Worm (Caenorhabditis elegans) whole organism, late embryonic: Measurements from ENCODE around the gene M04D8.8.
A peak's percentile ranks its signal among the peaks of the same experiment; 100 is the strongest.

ENCODE experiments used
- C08G9.2 ChIP-seq: sonication (generic microtip); optimal IDR thresholded peaks from 2 replicates; lab custom pipeline; 2016; ENCODE audit warnings: mild to moderate bottlenecking, missing genetic modification characterization, moderate library complexity, missing compliant biosample characterization
- C38D4.7 ChIP-seq: fragments of 200-800 bp; sonication (Bioruptor generic); optimal IDR thresholded peaks from 2 replicates; lab custom pipeline; 2018; ENCODE audit warnings: mild to moderate bottlenecking, missing genetic modification characterization, moderate library complexity, missing compliant biosample characterization
- K02D7.2 ChIP-seq: sonication (generic microtip); optimal IDR thresholded peaks from 2 replicates; lab custom pipeline; 2017; ENCODE audit warnings: mild to moderate bottlenecking, missing genetic modification characterization, missing compliant biosample characterization
- K09A11.1 ChIP-seq: sonication (generic microtip); optimal IDR thresholded peaks from 2 replicates; lab custom pipeline; 2017; ENCODE audit warnings: antibody characterized with exemption, mild to moderate bottlenecking, missing genetic modification characterization, missing compliant biosample characterization; ENCODE audit not compliant: insufficient read depth
- T23F11.4 ChIP-seq: fragments of 200-800 bp; sonication (Bioruptor generic); optimal IDR thresholded peaks from 2 replicates; lab custom pipeline; 2018; ENCODE audit warnings: mild to moderate bottlenecking, missing genetic modification characterization, missing compliant biosample characterization
- Y22D7AL.16 ChIP-seq: sonication (generic microtip); optimal IDR thresholded peaks from 2 replicates; lab custom pipeline; 2016; ENCODE audit warnings: missing genetic modification characterization, missing compliant biosample characterization
- ahr-1 ChIP-seq: sonication (generic microtip); optimal IDR thresholded peaks from 2 replicates; lab custom pipeline; 2016; ENCODE audit warnings: missing genetic modification characterization, missing compliant biosample characterization
- ceh-14 ChIP-seq: sonication (generic microtip); optimal IDR thresholded peaks from 2 replicates; lab custom pipeline; 2016; ENCODE audit warnings: missing genotype, missing genetic modification characterization, missing compliant biosample characterization
- ceh-18 ChIP-seq: sonication (generic microtip); optimal IDR thresholded peaks from 2 replicates; lab custom pipeline; 2016; ENCODE audit warnings: missing genetic modification characterization, missing compliant biosample characterization
- ceh-2 ChIP-seq: sonication (generic microtip); optimal IDR thresholded peaks from 2 replicates; lab custom pipeline; 2016; ENCODE audit warnings: missing genotype, missing genetic modification characterization, missing compliant biosample characterization
- ceh-22 ChIP-seq: sonication (generic microtip); optimal IDR thresholded peaks from 2 replicates; lab custom pipeline; 2017; ENCODE audit warnings: missing biosample characterization, missing genetic modification characterization
- ceh-24 ChIP-seq: sonication (generic microtip); optimal IDR thresholded peaks from 2 replicates; lab custom pipeline; 2016; ENCODE audit warnings: mild to moderate bottlenecking, missing genetic modification characterization, missing compliant biosample characterization
- ceh-31 ChIP-seq: sonication (generic microtip); optimal IDR thresholded peaks from 2 replicates; lab custom pipeline; 2016; ENCODE audit warnings: missing genetic modification characterization, missing compliant biosample characterization
- ceh-45 ChIP-seq: fragments of 200-800 bp; sonication (Bioruptor generic); IDR thresholded peaks from 2 replicates; pipeline ENCODE4 v1.3.6; 2022; ENCODE audit warnings: missing genetic modification reagents, missing genetic modification characterization, missing compliant biosample characterization
- ceh-6 ChIP-seq: fragments of 200-800 bp; sonication (Bioruptor generic); optimal IDR thresholded peaks from 2 replicates; lab custom pipeline; 2018; ENCODE audit warnings: mild to moderate bottlenecking, missing genetic modification characterization, missing compliant biosample characterization
- che-1 ChIP-seq: sonication (generic microtip); optimal IDR thresholded peaks from 2 replicates; lab custom pipeline; 2016; ENCODE audit warnings: mild to moderate bottlenecking, missing genetic modification characterization, missing compliant biosample characterization
- dmd-4 ChIP-seq: sonication (generic microtip); optimal IDR thresholded peaks from 2 replicates; lab custom pipeline; 2016; ENCODE audit warnings: borderline replicate concordance, missing genetic modification characterization, missing compliant biosample characterization
- dve-1 ChIP-seq: sonication (generic microtip); optimal IDR thresholded peaks from 2 replicates; lab custom pipeline; 2017; ENCODE audit warnings: antibody characterized with exemption, mild to moderate bottlenecking, missing genetic modification characterization, missing compliant biosample characterization
- elt-4 ChIP-seq: sonication (generic microtip); optimal IDR thresholded peaks from 2 replicates; lab custom pipeline; 2016; ENCODE audit warnings: missing genetic modification characterization, missing compliant biosample characterization
- fkh-10 ChIP-seq: fragments of 150-350 bp; optimal IDR thresholded peaks from 2 replicates; lab custom pipeline; 2014; ENCODE audit warnings: missing biosample characterization, missing genetic modification reagents, missing genetic modification characterization
- fkh-6 ChIP-seq: sonication (generic microtip); optimal IDR thresholded peaks from 2 replicates; lab custom pipeline; 2016; ENCODE audit warnings: missing genetic modification characterization, missing compliant biosample characterization
- gmeb-2 ChIP-seq: sonication (generic microtip); optimal IDR thresholded peaks from 2 replicates; lab custom pipeline; 2016; ENCODE audit warnings: missing genetic modification characterization, inconsistent platforms, missing compliant biosample characterization
- hlh-13 ChIP-seq: fragments of 200-800 bp; sonication (Bioruptor generic); optimal IDR thresholded peaks from 2 replicates; lab custom pipeline; 2018; ENCODE audit warnings: mild to moderate bottlenecking, missing genetic modification characterization, missing compliant biosample characterization
- hlh-15 ChIP-seq: sonication (generic microtip); optimal IDR thresholded peaks from 2 replicates; lab custom pipeline; 2016; ENCODE audit warnings: missing genetic modification characterization, missing compliant biosample characterization
- hlh-30 ChIP-seq: sonication (generic microtip); optimal IDR thresholded peaks from 2 replicates; lab custom pipeline; 2017; ENCODE audit warnings: antibody characterized with exemption, missing genetic modification characterization, missing compliant biosample characterization; ENCODE audit not compliant: insufficient read depth
- hlh-6 ChIP-seq: sonication (generic microtip); optimal IDR thresholded peaks from 2 replicates; lab custom pipeline; 2016; ENCODE audit warnings: missing genotype, missing genetic modification characterization, missing compliant biosample characterization
- hlh-8 ChIP-seq: sonication (generic microtip); optimal IDR thresholded peaks from 2 replicates; lab custom pipeline; 2016; ENCODE audit warnings: missing genotype, missing genetic modification characterization, missing compliant biosample characterization
- lim-6 ChIP-seq: sonication (generic microtip); optimal IDR thresholded peaks from 2 replicates; lab custom pipeline; 2016; ENCODE audit warnings: missing genetic modification characterization, missing compliant biosample characterization
- mec-3 ChIP-seq: sonication (generic microtip); optimal IDR thresholded peaks from 2 replicates; lab custom pipeline; 2016; ENCODE audit warnings: borderline replicate concordance, missing genetic modification characterization, missing compliant biosample characterization
- nfya-1 ChIP-seq: sonication (generic microtip); optimal IDR thresholded peaks from 2 replicates; lab custom pipeline; 2017; ENCODE audit warnings: missing genetic modification characterization, mild to moderate bottlenecking, missing compliant biosample characterization, antibody characterized with exemption, moderate library complexity
- nhr-11 ChIP-seq: fragments of 150-350 bp; optimal IDR thresholded peaks from 2 replicates; lab custom pipeline; 2014; ENCODE audit warnings: missing biosample characterization, missing genetic modification characterization
- npax-4 ChIP-seq: sonication (generic microtip); optimal IDR thresholded peaks from 2 replicates; lab custom pipeline; 2016; ENCODE audit warnings: missing genetic modification characterization, missing compliant biosample characterization
- pag-3 ChIP-seq: sonication (generic microtip); optimal IDR thresholded peaks from 2 replicates; lab custom pipeline; 2016; ENCODE audit warnings: missing compliant biosample characterization, missing genetic modification characterization, borderline replicate concordance
- pha-4 ChIP-seq: fragments of 150-350 bp; optimal IDR thresholded peaks from 2 replicates; lab custom pipeline; 2018; ENCODE audit warnings: missing biosample characterization, missing genetic modification reagents, missing genetic modification characterization
- pqm-1 ChIP-seq: sonication (generic microtip); optimal IDR thresholded peaks from 2 replicates; lab custom pipeline; 2016; ENCODE audit warnings: missing genetic modification characterization, missing compliant biosample characterization
- pros-1 ChIP-seq: fragments of 150-350 bp; optimal IDR thresholded peaks from 2 replicates; lab custom pipeline; 2014; ENCODE audit warnings: missing biosample characterization, missing genetic modification reagents, missing genetic modification characterization
- ref-2 ChIP-seq: sonication (generic microtip); optimal IDR thresholded peaks from 2 replicates; lab custom pipeline; 2016; ENCODE audit warnings: missing genetic modification characterization, missing compliant biosample characterization
- rnt-1 ChIP-seq: sonication (generic microtip); optimal IDR thresholded peaks from 2 replicates; lab custom pipeline; 2016; ENCODE audit warnings: missing genetic modification characterization, missing compliant biosample characterization
- sox-4 ChIP-seq: sonication (generic microtip); optimal IDR thresholded peaks from 2 replicates; lab custom pipeline; 2017; ENCODE audit warnings: mild to moderate bottlenecking, missing genetic modification characterization, inconsistent platforms, missing compliant biosample characterization
- syd-9 ChIP-seq: sonication (generic microtip); optimal IDR thresholded peaks from 2 replicates; lab custom pipeline; 2016; ENCODE audit warnings: mild to moderate bottlenecking, missing genetic modification characterization, moderate library complexity, missing compliant biosample characterization
- ttx-3 ChIP-seq: sonication (generic microtip); optimal IDR thresholded peaks from 2 replicates; lab custom pipeline; 2016; ENCODE audit warnings: missing genetic modification reagents, missing genetic modification characterization, missing compliant biosample characterization
- unc-55 ChIP-seq: sonication (generic microtip); optimal IDR thresholded peaks from 2 replicates; lab custom pipeline; 2017; ENCODE audit warnings: missing biosample characterization, missing genetic modification reagents, missing genetic modification characterization
- unc-86 ChIP-seq: sonication (generic microtip); optimal IDR thresholded peaks from 2 replicates; lab custom pipeline; 2016; ENCODE audit warnings: missing genetic modification characterization, missing compliant biosample characterization
- zip-5 ChIP-seq: sonication (generic microtip); optimal IDR thresholded peaks from 2 replicates; lab custom pipeline; 2016; ENCODE audit warnings: missing genetic modification characterization, missing compliant biosample characterization
- ztf-16 ChIP-seq: sonication (generic microtip); optimal IDR thresholded peaks from 2 replicates; lab custom pipeline; 2017; ENCODE audit warnings: missing genetic modification characterization, missing compliant biosample characterization

The M04D8.8 gene

DNA sequence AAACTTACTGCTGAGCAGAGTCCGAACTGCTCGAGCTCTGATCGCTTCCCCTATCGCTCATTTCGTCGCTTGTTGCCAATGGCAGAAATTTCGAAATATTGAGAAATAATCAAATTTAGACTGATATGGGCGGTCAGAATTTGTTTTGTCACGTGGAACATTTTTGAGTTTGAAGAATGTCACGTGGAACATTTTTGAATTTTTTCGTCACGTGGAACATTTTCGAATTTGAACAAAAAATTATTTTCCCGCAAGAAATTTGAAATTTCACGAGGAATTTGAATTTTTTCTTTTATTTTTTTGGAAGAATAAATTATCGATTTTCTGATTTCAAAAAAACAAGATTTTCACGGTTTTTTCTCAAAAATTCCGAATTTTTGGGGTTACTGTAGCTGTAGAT lies 23.9 kb upstream of the M04D8.8 start, which contains the start of gene fbxa-155:
Gene fbxa-155 (minus strand): TSS at position 101 of the 400 bp plus-strand sequence.
- TF ChIP-seq ztf-16 (tag; lab: Kevin White, UChicago) (no peak), ref-2 (tag; lab: Kevin White, UChicago) (no peak), hlh-6 (tag; lab: Kevin White, UChicago) (no peak), ceh-22 (tag; lab: Kevin White, UChicago) (no peak), ttx-3 (no peak), pqm-1 (tag; lab: Kevin White, UChicago) (no peak), che-1 (tag; lab: Kevin White, UChicago) (no peak), sox-4 (tag; lab: Kevin White, UChicago) (no peak), pha-4 (tag; lab: Kevin White, UChicago) (no peak), T23F11.4 (GFP tag; lab: Kevin White, UChicago) (no peak), ceh-24 (no peak)

DNA sequence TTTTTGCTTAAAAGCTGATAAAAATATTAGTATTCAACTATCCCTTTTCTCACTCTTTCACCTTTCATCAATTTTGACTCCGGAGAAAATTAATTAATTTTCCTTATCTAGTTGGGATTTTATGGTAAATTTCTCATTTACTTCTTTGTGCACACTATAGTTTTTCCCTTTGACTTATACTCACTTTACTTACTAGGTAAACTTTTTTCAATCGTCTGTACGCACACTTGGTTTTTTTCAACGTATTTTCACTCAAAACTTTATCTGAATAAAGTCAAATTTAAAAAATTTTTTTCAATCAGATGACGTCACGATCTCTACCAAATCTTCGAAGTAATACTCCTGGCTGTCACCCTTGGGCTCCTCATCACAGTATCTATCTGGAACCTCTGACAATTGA lies 21.8 kb upstream of the M04D8.8 start, which contains the start of gene C05B5.16:
Gene C05B5.16 (plus strand): TSS at position 301 of the 400 bp plus-strand sequence.
- TF ChIP-seq ref-2 (tag; lab: Kevin White, UChicago) (no peak), K09A11.1 (tag; lab: Kevin White, UChicago) (no peak), ceh-14 (no peak), fkh-10 (no peak), ttx-3 (no peak), nhr-11 (tag; lab: Kevin White, UChicago) (no peak), ceh-24 (no peak), zip-5 (tag; lab: Kevin White, UChicago) (no peak), pqm-1 (tag; lab: Kevin White, UChicago) (no peak), unc-55 (GFP tag; lab: Kevin White, UChicago) (no peak), ceh-2 (tag; lab: Kevin White, UChicago) (no peak)

DNA sequence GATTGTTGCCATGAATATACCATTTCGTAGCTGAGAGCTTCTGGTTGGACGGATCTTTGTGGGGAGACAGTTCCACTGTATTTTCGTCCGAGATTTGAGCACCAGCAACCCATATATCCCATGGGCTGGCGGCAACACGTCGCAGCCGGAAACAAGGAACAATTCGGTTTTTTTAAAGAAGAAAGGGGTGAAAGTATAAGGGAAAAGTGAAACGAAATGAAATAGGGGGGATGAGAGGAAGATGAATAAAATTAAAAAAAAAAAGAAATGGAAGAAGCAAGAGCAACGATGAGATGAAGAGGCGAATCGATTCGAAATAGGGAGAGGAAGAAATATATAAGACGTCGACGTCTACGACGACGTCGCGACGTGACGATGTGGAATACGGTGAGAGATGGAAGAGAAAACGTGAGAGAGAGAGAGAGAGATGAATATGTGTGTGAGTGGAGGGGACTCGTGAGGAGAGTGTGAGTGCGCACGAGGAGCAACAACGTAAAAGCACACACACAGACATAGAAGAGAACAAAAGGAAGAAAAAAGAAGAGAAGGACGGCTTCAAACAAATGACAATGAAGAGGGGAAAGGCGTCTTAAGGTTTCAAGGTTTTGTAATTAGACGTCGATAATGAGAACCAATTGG lies 17.4 kb upstream of the M04D8.8 start, which contains the start of gene rgs-1:
Gene rgs-1 (minus strand): TSS at position 146 of the 639 bp plus-strand sequence.
- no peak for TF ChIP-seq npax-4 (tag; lab: Kevin White, UChicago)
- peak; percentile 0 for TF ChIP-seq syd-9
- TF ChIP-seq gmeb-2 (tag; lab: Kevin White, UChicago), result no peak
- no peak for TF ChIP-seq C38D4.7 (GFP tag; lab: Kevin White, UChicago)
- TF ChIP-seq dve-1 (tag; lab: Kevin White, UChicago), result no peak
- no peak for TF ChIP-seq hlh-15 (tag; lab: Kevin White, UChicago)
- no peak for TF ChIP-seq mec-3
- no peak for TF ChIP-seq ztf-16 (tag; lab: Kevin White, UChicago)
- no peak for TF ChIP-seq fkh-6 (tag; lab: Kevin White, UChicago)
- TF ChIP-seq rnt-1 (tag; lab: Kevin White, UChicago), result no peak
- no peak for TF ChIP-seq hlh-8
- peak; percentile 57 for TF ChIP-seq lim-6
- TF ChIP-seq sox-4 (tag; lab: Kevin White, UChicago), result no peak
- peak; percentile 39 for TF ChIP-seq C08G9.2
- TF ChIP-seq pros-1 (tag; lab: Kevin White, UChicago), result no peak
- TF ChIP-seq fkh-10, result no peak
- TF ChIP-seq unc-86, result no peak
- TF ChIP-seq Y22D7AL.16 (tag; lab: Kevin White, UChicago), result no peak
- TF ChIP-seq elt-4, result no peak
- peak; percentile 51 for TF ChIP-seq nfya-1 (tag; lab: Kevin White, UChicago)
- TF ChIP-seq ahr-1 (tag; lab: Kevin White, UChicago), result no peak
- no peak for TF ChIP-seq zip-5 (tag; lab: Kevin White, UChicago)
- peak; percentile 8 for TF ChIP-seq hlh-6 (tag; lab: Kevin White, UChicago)
- TF ChIP-seq ceh-18 (tag; lab: Kevin White, UChicago), result peak; percentile 34
- TF ChIP-seq ceh-2 (tag; lab: Kevin White, UChicago), result peak; percentile 3
- TF ChIP-seq K02D7.2 (tag; lab: Kevin White, UChicago), result no peak
- TF ChIP-seq ceh-6 (GFP tag; lab: Kevin White, UChicago), result no peak
- TF ChIP-seq unc-55 (GFP tag; lab: Kevin White, UChicago), result no peak
- TF ChIP-seq pqm-1 (tag; lab: Kevin White, UChicago), result no peak
- no peak for TF ChIP-seq nhr-11 (tag; lab: Kevin White, UChicago)
- no peak for TF ChIP-seq dmd-4 (tag; lab: Kevin White, UChicago)
- peak; percentile 71 for TF ChIP-seq ceh-31 (tag; lab: Kevin White, UChicago)
- TF ChIP-seq hlh-30 (tag; lab: Kevin White, UChicago), result peak; percentile 86
- no peak for TF ChIP-seq hlh-13 (GFP tag; lab: Kevin White, UChicago)
- no peak for TF ChIP-seq T23F11.4 (GFP tag; lab: Kevin White, UChicago)
- no peak for TF ChIP-seq ceh-24
- TF ChIP-seq ceh-22 (tag; lab: Kevin White, UChicago), result no peak
- no peak for TF ChIP-seq pag-3 (tag; lab: Kevin White, UChicago)
- TF ChIP-seq ref-2 (tag; lab: Kevin White, UChicago), result no peak
- TF ChIP-seq ceh-45, result no peak
